Worm (Caenorhabditis elegans) whole organism, L2 larva: ENCODE results near the gene C03C10.2.

ENCODE experiments used
- C34F6.9 ChIP-seq: fragments of 150-350 bp; optimal IDR thresholded peaks from 2 replicates; lab custom pipeline; 2014; ENCODE audit warnings: missing biosample characterization, missing genetic modification characterization
- R02D3.7 ChIP-seq: fragments of 150-350 bp; optimal IDR thresholded peaks from 2 replicates; lab custom pipeline; 2014; ENCODE audit warnings: missing biosample characterization, missing genetic modification characterization
- ZK546.5 ChIP-seq: sonication (generic microtip); optimal IDR thresholded peaks from 2 replicates; lab custom pipeline; 2017; ENCODE audit warnings: missing biosample characterization, missing genetic modification characterization
- alr-1 ChIP-seq: fragments of 150-350 bp; optimal IDR thresholded peaks from 2 replicates; lab custom pipeline; 2014; ENCODE audit warnings: missing biosample characterization, missing genetic modification characterization
- blmp-1 ChIP-seq: sonication (generic microtip); optimal IDR thresholded peaks from 2 replicates; lab custom pipeline; 2017; ENCODE audit warnings: missing genetic modification characterization, mild to moderate bottlenecking, missing compliant biosample characterization, antibody characterized with exemption, moderate library complexity; ENCODE audit not compliant: insufficient read depth
- ceh-16 ChIP-seq: fragments of 150-350 bp; optimal IDR thresholded peaks from 2 replicates; lab custom pipeline; 2014; ENCODE audit warnings: missing biosample characterization, missing genetic modification characterization
- ceh-82 ChIP-seq: fragments of 150-350 bp; optimal IDR thresholded peaks from 2 replicates; lab custom pipeline; 2014; ENCODE audit warnings: missing biosample characterization, missing genetic modification characterization
- crh-2 ChIP-seq: sonication (generic microtip); optimal IDR thresholded peaks from 2 replicates; lab custom pipeline; 2017; ENCODE audit warnings: missing biosample characterization, missing genetic modification characterization
- egl-27 ChIP-seq: sonication (generic microtip); optimal IDR thresholded peaks from 3 replicates; lab custom pipeline; 2017; ENCODE audit warnings: missing biosample characterization, missing genetic modification reagents, missing genetic modification characterization
- elt-3 ChIP-seq: sonication (generic microtip); optimal IDR thresholded peaks from 2 replicates; lab custom pipeline; 2017; ENCODE audit warnings: missing biosample characterization, missing genetic modification characterization
- gmeb-1 ChIP-seq: fragments of 150-350 bp; optimal IDR thresholded peaks from 2 replicates; lab custom pipeline; 2014; ENCODE audit warnings: missing biosample characterization, missing genetic modification characterization
- lin-11 ChIP-seq: fragments of 150-350 bp; sonication (generic microtip); optimal IDR thresholded peaks from 2 replicates; lab custom pipeline; 2014; ENCODE audit warnings: missing biosample characterization, missing genetic modification characterization, inconsistent platforms, mixed read lengths
- lin-13 ChIP-seq: fragments of 150-350 bp; optimal IDR thresholded peaks from 2 replicates; lab custom pipeline; 2014; ENCODE audit warnings: missing biosample characterization, missing genetic modification reagents, missing genetic modification characterization
- lin-39 ChIP-seq: fragments of 150-350 bp; optimal IDR thresholded peaks from 2 replicates; lab custom pipeline; 2014; ENCODE audit warnings: missing biosample characterization, missing genetic modification reagents, missing genetic modification characterization
- lsy-2 ChIP-seq, 2 experiments: fragments of 150-350 bp in 1 of 2; sonication (generic microtip) in 1 of 2; optimal IDR thresholded peaks; 2 replicates each; lab custom pipeline; 2014 to 2017; ENCODE audit warnings: missing biosample characterization in 2 of 2, missing genetic modification characterization in 2 of 2
- mab-5 ChIP-seq: fragments of 150-350 bp; optimal IDR thresholded peaks from 2 replicates; lab custom pipeline; 2014; ENCODE audit warnings: missing biosample characterization, missing genetic modification characterization
- mdl-1 ChIP-seq, 2 experiments: fragments of 150-350 bp in 1 of 2; sonication (generic microtip) in 1 of 2; optimal IDR thresholded peaks; 2 replicates each; lab custom pipeline; 2017; ENCODE audit warnings: missing biosample characterization in 2 of 2, missing genetic modification characterization in 2 of 2
- nhr-10 ChIP-seq: sonication (generic microtip); optimal IDR thresholded peaks from 2 replicates; lab custom pipeline; 2017; ENCODE audit warnings: missing biosample characterization, missing genetic modification characterization
- nhr-12 ChIP-seq: fragments of 150-350 bp; optimal IDR thresholded peaks from 2 replicates; lab custom pipeline; 2014; ENCODE audit warnings: missing biosample characterization, missing genetic modification characterization
- nhr-21 ChIP-seq: fragments of 150-350 bp; optimal IDR thresholded peaks from 2 replicates; lab custom pipeline; 2014; ENCODE audit warnings: missing biosample characterization, missing genetic modification characterization
- nhr-25 ChIP-seq: fragments of 150-350 bp; sonication (generic microtip); optimal IDR thresholded peaks from 3 replicates; lab custom pipeline; 2014; ENCODE audit warnings: missing biosample characterization, missing genetic modification characterization
- nhr-6 ChIP-seq: fragments of 150-350 bp; optimal IDR thresholded peaks from 2 replicates; lab custom pipeline; 2014; ENCODE audit warnings: missing biosample characterization, missing genetic modification characterization
- nhr-77 ChIP-seq: fragments of 150-350 bp; optimal IDR thresholded peaks from 2 replicates; lab custom pipeline; 2014; ENCODE audit warnings: missing biosample characterization, missing genetic modification characterization
- peb-1 ChIP-seq: fragments of 150-350 bp; optimal IDR thresholded peaks from 2 replicates; lab custom pipeline; 2014; ENCODE audit warnings: missing biosample characterization, missing genetic modification characterization
- sem-4 ChIP-seq: fragments of 150-350 bp; optimal IDR thresholded peaks from 2 replicates; lab custom pipeline; 2014; ENCODE audit warnings: missing biosample characterization, missing genetic modification reagents, missing genetic modification characterization
- skn-1 ChIP-seq: sonication (generic microtip); optimal IDR thresholded peaks from 2 replicates; lab custom pipeline; 2017; ENCODE audit warnings: missing biosample characterization, missing genetic modification characterization
- sma-3 ChIP-seq: sonication (generic microtip); optimal IDR thresholded peaks from 2 replicates; lab custom pipeline; 2016; ENCODE audit warnings: missing genetic modification reagents, missing genetic modification characterization, missing compliant biosample characterization
- sma-9 ChIP-seq, 2 experiments: fragments of 150-350 bp in 1 of 2; sonication (generic microtip) in 1 of 2; optimal IDR thresholded peaks; 2 replicates each; lab custom pipeline; 2014 to 2016; ENCODE audit warnings: missing genetic modification characterization in 2 of 2, mild to moderate bottlenecking in 1 of 2, missing biosample characterization in 1 of 2, missing compliant biosample characterization in 1 of 2, missing genetic modification reagents in 1 of 2, moderate library complexity in 1 of 2
- snpc-4 ChIP-seq: fragments of 150-350 bp; optimal IDR thresholded peaks from 2 replicates; lab custom pipeline; 2014; ENCODE audit warnings: missing biosample characterization, missing genetic modification characterization
- unc-55 ChIP-seq: fragments of 150-350 bp; sonication (generic microtip); optimal IDR thresholded peaks from 3 replicates; lab custom pipeline; 2014; ENCODE audit warnings: missing biosample characterization, missing genetic modification reagents, missing genetic modification characterization
- unc-62 ChIP-seq: fragments of 150-350 bp; optimal IDR thresholded peaks from 2 replicates; lab custom pipeline; 2014; ENCODE audit warnings: missing biosample characterization, missing genetic modification reagents, missing genetic modification characterization
- zag-1 ChIP-seq: fragments of 150-350 bp; optimal IDR thresholded peaks from 2 replicates; lab custom pipeline; 2014; ENCODE audit warnings: missing biosample characterization, missing genetic modification characterization
- ztf-1 ChIP-seq: fragments of 200-800 bp; sonication (Bioruptor generic); conservative IDR thresholded peaks from 2 replicates; pipeline ENCODE4 v1.3.6; 2022; ENCODE audit warnings: missing genetic modification characterization, missing compliant biosample characterization
- ztf-11 ChIP-seq: sonication (generic microtip); optimal IDR thresholded peaks from 2 replicates; lab custom pipeline; 2017; ENCODE audit warnings: missing biosample characterization, missing genetic modification characterization
- ztf-4 ChIP-seq: fragments of 150-350 bp; optimal IDR thresholded peaks from 2 replicates; lab custom pipeline; 2014; ENCODE audit warnings: missing biosample characterization, missing genetic modification characterization

C03C10.2 gene

ce11 chrIII:4090773-4091172 lies at the start of gene C03C10.2:
Gene C03C10.2, plus strand, starts transcription at chrIII:4091073.
- TF ChIP-seq sma-3 (GFP tag; lab: Kevin White, UChicago) (no peak), zag-1 (tag; lab: Kevin White, UChicago) (no peak), unc-55 (GFP tag; lab: Kevin White, UChicago) (no peak), lin-11 (tag; lab: Kevin White, UChicago) (no peak), lin-13 (GFP tag; lab: Kevin White, UChicago) (no peak), R02D3.7 (tag; lab: Kevin White, UChicago) (no peak), gmeb-1 (tag; lab: Kevin White, UChicago) (no peak), ztf-1 (GFP tag; lab: Robert Waterston, UW) (no peak), skn-1 (tag; lab: Kevin White, UChicago) (no peak), nhr-21 (tag; lab: Kevin White, UChicago) (no peak), egl-27 (tag; lab: Kevin White, UChicago) (no peak), C34F6.9 (tag; lab: Kevin White, UChicago) (no peak), peb-1 (tag; lab: Kevin White, UChicago) (no peak), nhr-10 (tag; lab: Kevin White, UChicago) (no peak), blmp-1 (tag; lab: Kevin White, UChicago) (no peak)

- TF ChIP-seq ceh-82 (tag; lab: Kevin White, UChicago): no peak
- TF ChIP-seq nhr-25 (tag; lab: Kevin White, UChicago): no peak
- TF ChIP-seq ztf-11: no peak
- no peak for TF ChIP-seq lin-11 (tag; lab: Kevin White, UChicago)
- no peak for TF ChIP-seq zag-1 (tag; lab: Kevin White, UChicago)
- no peak for TF ChIP-seq gmeb-1 (tag; lab: Kevin White, UChicago)
- TF ChIP-seq, all 48 proteins: peak for 0
Measured at ce11 chrIII:4049150-4049549, 41.7 kb upstream of the C03C10.2 start.

- TF ChIP-seq C34F6.9 (tag; lab: Kevin White, UChicago) (peak; percentile 42), gmeb-1 (tag; lab: Kevin White, UChicago) (peak; percentile 89), unc-55 (GFP tag; lab: Kevin White, UChicago) (peak; percentile 66), zag-1 (tag; lab: Kevin White, UChicago) (no peak), alr-1 (no peak), lsy-2 (tag; optimal IDR thresholded peaks at IDR 0.05; lab: Kevin White, UChicago) (peak in 1 of 2 experiments; percentile 49), lin-13 (GFP tag; lab: Kevin White, UChicago) (peak; percentile 18)
- TF ChIP-seq, all 48 proteins: peak for 5
Measured at ce11 chrIII:4057894-4058293, 33.0 kb upstream of the C03C10.2 start, which contains the start of gene rcq-5. Gene rcq-5, minus strand, starts transcription at chrIII:4057976.

ce11 chrIII:4058643-4059042 lies 32.2 kb upstream of the C03C10.2 start, which contains the start of gene his-69:
Gene his-69, minus strand, starts transcription at chrIII:4058743.
- TF ChIP-seq sma-9 (GFP tag; optimal IDR thresholded peaks at IDR 0.05; lab: Kevin White, UChicago) (no peak), sma-9 (tag; optimal IDR thresholded peaks at IDR 0.05; lab: Kevin White, UChicago) (no peak), unc-62 (GFP tag; lab: Kevin White, UChicago) (no peak), ztf-4 (tag; lab: Kevin White, UChicago) (no peak), sem-4 (tag; lab: Kevin White, UChicago) (no peak), mab-5 (tag; lab: Kevin White, UChicago) (no peak), ztf-11 (no peak), nhr-12 (tag; lab: Kevin White, UChicago) (no peak)

- TF ChIP-seq ztf-4 (tag; lab: Kevin White, UChicago): no peak
- TF ChIP-seq lin-39: no peak
- no peak for TF ChIP-seq crh-2 (tag; lab: Kevin White, UChicago)
- no peak for TF ChIP-seq egl-27 (tag; lab: Kevin White, UChicago)
- TF ChIP-seq snpc-4 (tag; lab: Kevin White, UChicago): no peak
- no peak for TF ChIP-seq nhr-77
- no peak for TF ChIP-seq sem-4 (tag; lab: Kevin White, UChicago)
- no peak for TF ChIP-seq sma-9 (GFP tag; optimal IDR thresholded peaks at IDR 0.05; lab: Kevin White, UChicago)
- no peak for TF ChIP-seq sma-9 (tag; optimal IDR thresholded peaks at IDR 0.05; lab: Kevin White, UChicago)
- no peak for TF ChIP-seq blmp-1 (tag; lab: Kevin White, UChicago)
- TF ChIP-seq mdl-1 (tag; optimal IDR thresholded peaks at IDR 0.05; lab: Kevin White, UChicago): no peak
- no peak for TF ChIP-seq ztf-1 (GFP tag; lab: Robert Waterston, UW)
- no peak for TF ChIP-seq ceh-16 (tag; lab: Kevin White, UChicago)
- no peak for TF ChIP-seq nhr-6 (tag; lab: Kevin White, UChicago)
- no peak for TF ChIP-seq skn-1 (tag; lab: Kevin White, UChicago)
- no peak for TF ChIP-seq ZK546.5
- no peak for TF ChIP-seq elt-3
- TF ChIP-seq lsy-2 (tag; optimal IDR thresholded peaks at IDR 0.05; lab: Kevin White, UChicago): no peak
Measured at ce11 chrIII:4060019-4060418, 30.9 kb upstream of the C03C10.2 start, which contains the start of gene his-70. Gene his-70, minus strand, starts transcription at chrIII:4060119.
